Fruit fly (Drosophila melanogaster) whole organism, pupa: ENCODE data around the gene CG3625.

Source experiments
- CG10348 ChIP-seq: fragments of 200-800 bp; sonication (Bioruptor generic); IDR thresholded peaks from 2 replicates; pipeline ENCODE4 v1.3.6; 2022; ENCODE audit warnings: missing biosample characterization, missing genetic modification characterization
- CG12605 ChIP-seq: fragments of 200-800 bp; sonication (Bioruptor generic); IDR thresholded peaks from 2 replicates; pipeline ENCODE4 v1.3.6; 2022; ENCODE audit warnings: missing biosample characterization, missing genetic modification characterization
- CG13204 ChIP-seq: fragments of 200-800 bp; sonication (Bioruptor generic); optimal IDR thresholded peaks from 2 replicates; lab custom pipeline; 2018; ENCODE audit warnings: missing biosample characterization, mild to moderate bottlenecking, missing genetic modification characterization, moderate library complexity
- CG14655 ChIP-seq: fragments of 200-800 bp; sonication (Bioruptor generic); optimal IDR thresholded peaks from 3 replicates; lab custom pipeline; 2017; ENCODE audit warnings: mild to moderate bottlenecking, missing biosample characterization, missing genetic modification reagents, missing genetic modification characterization
- CG15710 ChIP-seq: fragments of 200-800 bp; sonication (Bioruptor generic); optimal IDR thresholded peaks from 2 replicates; lab custom pipeline; 2018; ENCODE audit warnings: missing biosample characterization, mild to moderate bottlenecking, missing genetic modification characterization, moderate library complexity
- CG17806 ChIP-seq: fragments of 200-800 bp; sonication (Bioruptor generic); optimal IDR thresholded peaks from 2 replicates; lab custom pipeline; 2018; ENCODE audit warnings: missing biosample characterization, mild to moderate bottlenecking, missing genetic modification characterization, moderate library complexity
- CG32121 ChIP-seq: fragments of 200-800 bp; sonication (Bioruptor generic); IDR thresholded peaks from 2 replicates; pipeline ENCODE4 v1.3.6; 2022; ENCODE audit warnings: missing biosample characterization, missing genetic modification characterization
- CG34367 ChIP-seq: fragments of 200-800 bp; sonication (Bioruptor generic); optimal IDR thresholded peaks from 2 replicates; lab custom pipeline; 2018; ENCODE audit warnings: missing biosample characterization, mild to moderate bottlenecking, missing genetic modification characterization
- CG4496 ChIP-seq: fragments of 200-800 bp; sonication (Bioruptor generic); IDR thresholded peaks from 3 replicates; pipeline ENCODE4 v1.3.6; 2022; ENCODE audit warnings: missing biosample characterization, missing genetic modification characterization
- CG8159 ChIP-seq: fragments of 200-800 bp; sonication (Bioruptor generic); optimal IDR thresholded peaks from 3 replicates; lab custom pipeline; 2018; ENCODE audit warnings: missing biosample characterization, mild to moderate bottlenecking, missing genetic modification characterization, moderate library complexity
- CG8301 ChIP-seq: fragments of 200-800 bp; sonication (Bioruptor generic); optimal IDR thresholded peaks from 2 replicates; lab custom pipeline; 2018; ENCODE audit warnings: missing biosample characterization, mild to moderate bottlenecking, missing genetic modification characterization
- CG9948 ChIP-seq: fragments of 200-800 bp; sonication (Bioruptor generic); optimal IDR thresholded peaks from 2 replicates; lab custom pipeline; 2018; ENCODE audit warnings: missing biosample characterization, mild to moderate bottlenecking, missing genetic modification characterization, moderate library complexity
- D1 ChIP-seq: fragments of 200-800 bp; sonication (Bioruptor generic); optimal IDR thresholded peaks from 2 replicates; lab custom pipeline; 2018; ENCODE audit warnings: missing biosample characterization, mild to moderate bottlenecking, missing genetic modification characterization, moderate library complexity
- EcR ChIP-seq: fragments of 200-800 bp; sonication (Bioruptor generic); optimal IDR thresholded peaks from 3 replicates; lab custom pipeline; 2019; ENCODE audit warnings: missing biosample characterization, missing genetic modification characterization, mild to moderate bottlenecking, moderate library complexity, missing genetic modification reagents
- Ets98B ChIP-seq: fragments of 200-800 bp; sonication (Bioruptor generic); IDR thresholded peaks from 2 replicates; pipeline ENCODE4 v1.3.6; 2022; ENCODE audit warnings: missing biosample characterization, missing genetic modification characterization
- Pif1A ChIP-seq: fragments of 200-800 bp; sonication (Bioruptor generic); optimal IDR thresholded peaks from 3 replicates; lab custom pipeline; 2016; ENCODE audit warnings: missing biosample characterization, missing genetic modification characterization
- Pif1B ChIP-seq: fragments of 200-800 bp; sonication (Bioruptor generic); optimal IDR thresholded peaks from 3 replicates; lab custom pipeline; 2016; ENCODE audit warnings: missing biosample characterization, missing genetic modification characterization
- Snoo ChIP-seq: fragments of 200-800 bp; sonication (Bioruptor generic); optimal IDR thresholded peaks from 3 replicates; lab custom pipeline; 2017; ENCODE audit warnings: missing biosample characterization, mild to moderate bottlenecking, missing genetic modification characterization, inconsistent platforms
- fd96Ca ChIP-seq: fragments of 200-800 bp; sonication (Bioruptor generic); IDR thresholded peaks from 3 replicates; pipeline ENCODE4 v1.3.6; 2022; ENCODE audit warnings: missing biosample characterization, missing genetic modification characterization
- gl ChIP-seq: fragments of 200-800 bp; sonication (Bioruptor generic); optimal IDR thresholded peaks from 2 replicates; lab custom pipeline; 2018; ENCODE audit warnings: missing biosample characterization, mild to moderate bottlenecking, missing genetic modification characterization
- rn ChIP-seq: fragments of 200-800 bp; sonication (Bioruptor generic); IDR thresholded peaks from 2 replicates; pipeline ENCODE4 v1.3.6; 2022; ENCODE audit warnings: missing biosample characterization, missing genetic modification characterization

CG3625 gene

dm6 chr2L:319159-319558 lies 27.6 kb upstream of the CG3625 start, which contains the start of gene CG11912:
CG11912 (minus strand) TSS chr2L:319259.
- no peak for TF ChIP-seq CG17806 (tag; lab: Kevin White, UChicago)
- TF ChIP-seq CG10348 (GFP tag; lab: Robert Waterston, UW): no peak
- no peak for TF ChIP-seq CG13204 (GFP tag; lab: Kevin White, UChicago)
- TF ChIP-seq CG12605: no peak
- TF ChIP-seq CG8159 (tag; lab: Kevin White, UChicago): no peak
- no peak for TF ChIP-seq Snoo (tag; lab: Kevin White, UChicago)
- no peak for TF ChIP-seq CG9948
- TF ChIP-seq gl (tag; lab: Kevin White, UChicago): no peak
- no peak for TF ChIP-seq CG4496 (GFP tag; lab: Robert Waterston, UW)
- no peak for TF ChIP-seq fd96Ca
- no peak for TF ChIP-seq D1 (tag; lab: Kevin White, UChicago)
- no peak for TF ChIP-seq Ets98B
- no peak for TF ChIP-seq CG34367
- TF ChIP-seq Pif1B (GFP tag; lab: Kevin White, UChicago): no peak
- TF ChIP-seq rn: no peak
- no peak for TF ChIP-seq CG8301 (tag; lab: Kevin White, UChicago)
- TF ChIP-seq CG15710: no peak
- TF ChIP-seq EcR (GFP tag; lab: Kevin White, UChicago): no peak
- no peak for TF ChIP-seq CG32121 (GFP tag; lab: Robert Waterston, UW)

dm6 chr2L:309812-310431 lies 18.3 kb upstream of the CG3625 start:
- no peak; the same call in 1 of the 2 replicates for TF ChIP-seq CG32121 (GFP tag; lab: Robert Waterston, UW)
- 0 out of 2 replicates have a peak, but pooled peaks have one; percentile 35 for TF ChIP-seq CG12605
- TF ChIP-seq fd96Ca: 0 out of 3 replicates have a peak, but pooled peaks have one; percentile 14
- no peak for TF ChIP-seq Snoo (tag; lab: Kevin White, UChicago)
- peak; percentile 50 for TF ChIP-seq Ets98B
- TF ChIP-seq D1 (tag; lab: Kevin White, UChicago): no peak
- TF ChIP-seq CG9948: no peak
- no peak for TF ChIP-seq CG10348 (GFP tag; lab: Robert Waterston, UW)
- no peak for TF ChIP-seq Pif1A (GFP tag; lab: Kevin White, UChicago)
- no peak for TF ChIP-seq CG8159 (tag; lab: Kevin White, UChicago)
- no peak for TF ChIP-seq CG14655
- no peak for TF ChIP-seq CG34367
- no peak for TF ChIP-seq CG8301 (tag; lab: Kevin White, UChicago)
- TF ChIP-seq Pif1B (GFP tag; lab: Kevin White, UChicago): no peak
- TF ChIP-seq CG17806 (tag; lab: Kevin White, UChicago): no peak
- TF ChIP-seq gl (tag; lab: Kevin White, UChicago): no peak
- TF ChIP-seq CG4496 (GFP tag; lab: Robert Waterston, UW): peak; percentile 55; the same call in 2 of the 3 replicates

- TF ChIP-seq CG13204 (GFP tag; lab: Kevin White, UChicago) (no peak), D1 (tag; lab: Kevin White, UChicago) (no peak), CG8301 (tag; lab: Kevin White, UChicago) (no peak), CG14655 (no peak), gl (tag; lab: Kevin White, UChicago) (no peak), CG4496 (GFP tag; lab: Robert Waterston, UW) (no peak), CG15710 (no peak), CG9948 (no peak), Pif1A (GFP tag; lab: Kevin White, UChicago) (no peak), CG8159 (tag; lab: Kevin White, UChicago) (no peak), Ets98B (no peak), CG12605 (no peak), CG32121 (GFP tag; lab: Robert Waterston, UW) (no peak), EcR (GFP tag; lab: Kevin White, UChicago) (no peak), Pif1B (GFP tag; lab: Kevin White, UChicago) (no peak), CG10348 (GFP tag; lab: Robert Waterston, UW) (no peak), fd96Ca (no peak), CG17806 (tag; lab: Kevin White, UChicago) (no peak)
- TF ChIP-seq, all 21 proteins: peak for 0
Observed at dm6 chr2L:309177-309576, 17.6 kb upstream of the CG3625 start.

- TF ChIP-seq EcR (GFP tag; lab: Kevin White, UChicago) (no peak), CG17806 (tag; lab: Kevin White, UChicago) (no peak), CG13204 (GFP tag; lab: Kevin White, UChicago) (no peak), fd96Ca (no peak), Ets98B (no peak), rn (no peak), Pif1B (GFP tag; lab: Kevin White, UChicago) (no peak), CG8301 (tag; lab: Kevin White, UChicago) (no peak), CG4496 (GFP tag; lab: Robert Waterston, UW) (no peak), CG8159 (tag; lab: Kevin White, UChicago) (no peak), CG34367 (no peak), CG14655 (no peak), CG32121 (GFP tag; lab: Robert Waterston, UW) (no peak), D1 (tag; lab: Kevin White, UChicago) (no peak), Snoo (tag; lab: Kevin White, UChicago) (no peak), CG9948 (no peak), CG12605 (no peak)
Observed at dm6 chr2L:308194-308706, 16.7 kb upstream of the CG3625 start.

- TF ChIP-seq D1 (tag; lab: Kevin White, UChicago) (no peak), Pif1B (GFP tag; lab: Kevin White, UChicago) (no peak), CG34367 (no peak), rn (no peak), CG10348 (GFP tag; lab: Robert Waterston, UW) (no peak), CG8301 (tag; lab: Kevin White, UChicago) (no peak), gl (tag; lab: Kevin White, UChicago) (no peak)
Observed at dm6 chr2L:307129-307528, 15.5 kb upstream of the CG3625 start.
